Fruit fly (Drosophila melanogaster) whole organism, embryonic: Measurements from ENCODE around the gene nuf.

Source experiments
- Asciz ChIP-seq: fragments of 200-800 bp; sonication (Bioruptor generic); optimal IDR thresholded peaks from 2 replicates; lab custom pipeline; 2017; ENCODE audit warnings: missing biosample characterization, mild to moderate bottlenecking, missing genetic modification characterization, missing genetic modification reagents
- CG10209 ChIP-seq: fragments of 200-800 bp; sonication (Bioruptor generic); optimal IDR thresholded peaks from 3 replicates; lab custom pipeline; 2017; ENCODE audit warnings: missing biosample characterization, mild to moderate bottlenecking, missing genetic modification characterization, missing genetic modification reagents
- CG10431 ChIP-seq: fragments of 200-800 bp; sonication (Bioruptor generic); optimal IDR thresholded peaks from 3 replicates; lab custom pipeline; 2018; ENCODE audit warnings: missing biosample characterization, mild to moderate bottlenecking, missing genetic modification characterization
- CG11247 ChIP-seq: fragments of 200-800 bp; sonication (Bioruptor generic); IDR thresholded peaks from 2 replicates; pipeline ENCODE4 v1.3.6; 2022; ENCODE audit warnings: missing biosample characterization, missing genetic modification characterization
- CG11560 ChIP-seq: fragments of 200-800 bp; sonication (Bioruptor generic); IDR thresholded peaks from 3 replicates; pipeline ENCODE4 v1.3.6; 2022; ENCODE audit warnings: missing biosample characterization, missing genetic modification characterization
- CG12299 ChIP-seq: fragments of 200-800 bp; sonication (Bioruptor generic); optimal IDR thresholded peaks from 2 replicates; lab custom pipeline; 2018; ENCODE audit warnings: missing biosample characterization, mild to moderate bottlenecking, missing genetic modification characterization
- CG12744 ChIP-seq: fragments of 200-800 bp; sonication (Bioruptor generic); optimal IDR thresholded peaks from 2 replicates; lab custom pipeline; 2016; ENCODE audit warnings: missing biosample characterization, missing genetic modification characterization
- CG12942 ChIP-seq: fragments of 200-800 bp; sonication (Bioruptor generic); optimal IDR thresholded peaks from 3 replicates; lab custom pipeline; 2016; ENCODE audit warnings: missing biosample characterization, missing genetic modification characterization
- CG14860 ChIP-seq: fragments of 200-800 bp; sonication (Bioruptor generic); IDR thresholded peaks from 3 replicates; pipeline ENCODE4 v1.3.6; 2022; ENCODE audit warnings: missing biosample characterization, missing genetic modification characterization; ENCODE audit not compliant: partially characterized antibody
- CG15514 ChIP-seq: fragments of 200-800 bp; sonication (Bioruptor generic); optimal IDR thresholded peaks from 3 replicates; lab custom pipeline; 2017; ENCODE audit warnings: missing biosample characterization, missing genetic modification characterization, mild to moderate bottlenecking, moderate library complexity, missing genetic modification reagents
- CG1647 ChIP-seq: fragments of 200-800 bp; sonication (Bioruptor generic); optimal IDR thresholded peaks from 3 replicates; lab custom pipeline; 2016; ENCODE audit warnings: missing biosample characterization, missing genetic modification characterization
- CG17829 ChIP-seq: fragments of 200-800 bp; optimal IDR thresholded peaks from 2 replicates; lab custom pipeline; 2019; ENCODE audit warnings: missing biosample characterization, mild to moderate bottlenecking, missing genetic modification characterization, moderate library complexity
- CG2199 ChIP-seq: fragments of 200-800 bp; sonication (Bioruptor generic); IDR thresholded peaks from 3 replicates; pipeline ENCODE4 v1.3.6; 2022; ENCODE audit warnings: missing biosample characterization, missing genetic modification characterization
- CG31441 ChIP-seq: fragments of 200-800 bp; sonication (Bioruptor generic); IDR thresholded peaks from 2 replicates; pipeline ENCODE4 v1.3.6; 2022; ENCODE audit warnings: missing biosample characterization, missing genetic modification characterization
- CG3838 ChIP-seq: fragments of 200-800 bp; sonication (Bioruptor generic); optimal IDR thresholded peaks from 3 replicates; lab custom pipeline; 2016; ENCODE audit warnings: missing biosample characterization, missing genetic modification characterization
- CG4328 ChIP-seq: fragments of 200-800 bp; sonication (Bioruptor generic); optimal IDR thresholded peaks from 3 replicates; lab custom pipeline; 2017; ENCODE audit warnings: missing biosample characterization, missing genetic modification reagents, missing genetic modification characterization
- CG4617 ChIP-seq: fragments of 200-800 bp; sonication (Bioruptor generic); optimal IDR thresholded peaks from 3 replicates; lab custom pipeline; 2016; ENCODE audit warnings: missing biosample characterization, missing genetic modification characterization, borderline replicate concordance
- CG4730 ChIP-seq: fragments of 200-800 bp; sonication (Bioruptor generic); IDR thresholded peaks from 2 replicates; pipeline ENCODE4 v1.3.6; 2022; ENCODE audit warnings: missing biosample characterization, missing genetic modification characterization
- CG4820 ChIP-seq: fragments of 200-800 bp; sonication (Bioruptor generic); optimal IDR thresholded peaks from 3 replicates; lab custom pipeline; 2016; ENCODE audit warnings: missing biosample characterization, missing genetic modification characterization
- CHES-1-like ChIP-seq: fragments of 200-800 bp; sonication (Bioruptor generic); optimal IDR thresholded peaks from 2 replicates; lab custom pipeline; 2016; ENCODE audit warnings: missing biosample characterization, missing genetic modification characterization
- Deaf1 ChIP-seq: fragments of 200-800 bp; optimal IDR thresholded peaks from 3 replicates; lab custom pipeline; 2019; ENCODE audit warnings: missing biosample characterization, mild to moderate bottlenecking, missing genetic modification characterization, moderate library complexity
- Dip3 ChIP-seq: fragments of 200-800 bp; sonication (Bioruptor generic); optimal IDR thresholded peaks from 3 replicates; lab custom pipeline; 2016; ENCODE audit warnings: missing biosample characterization, missing genetic modification characterization
- Dref ChIP-seq: fragments of 200-800 bp; sonication (Bioruptor generic); IDR thresholded peaks from 2 replicates; pipeline ENCODE4 v1.3.6; 2022; ENCODE audit warnings: missing biosample characterization, missing genetic modification characterization
- Fer2 ChIP-seq: fragments of 200-800 bp; sonication (Bioruptor generic); optimal IDR thresholded peaks from 2 replicates; lab custom pipeline; 2018; ENCODE audit warnings: missing biosample characterization, mild to moderate bottlenecking, missing genetic modification characterization, moderate library complexity
- Hr3 ChIP-seq: fragments of 200-800 bp; sonication (Bioruptor generic); optimal IDR thresholded peaks from 3 replicates; lab custom pipeline; 2016; ENCODE audit warnings: missing biosample characterization, missing genetic modification characterization
- NC2β ChIP-seq: fragments of 200-800 bp; sonication (Bioruptor generic); optimal IDR thresholded peaks from 2 replicates; lab custom pipeline; 2016; ENCODE audit warnings: missing biosample characterization, missing genetic modification characterization
- PHDP ChIP-seq: fragments of 200-800 bp; sonication (Bioruptor generic); optimal IDR thresholded peaks from 3 replicates; lab custom pipeline; 2018; ENCODE audit warnings: missing biosample characterization, mild to moderate bottlenecking, missing genetic modification characterization, moderate library complexity
- Ptx1 ChIP-seq: fragments of 200-800 bp; sonication (Bioruptor generic); IDR thresholded peaks from 2 replicates; pipeline ENCODE4 v1.3.6; 2022; ENCODE audit warnings: missing biosample characterization, missing genetic modification characterization
- Taf1 ChIP-seq: fragments of 200-800 bp; sonication (Bioruptor generic); IDR thresholded peaks from 2 replicates; pipeline ENCODE4 v1.3.6; 2022; ENCODE audit warnings: missing biosample characterization, missing genetic modification characterization
- ab ChIP-seq: fragments of 200-800 bp; sonication (Bioruptor generic); optimal IDR thresholded peaks from 2 replicates; lab custom pipeline; 2016; ENCODE audit warnings: missing biosample characterization, missing genetic modification characterization
- ap ChIP-seq: fragments of 200-800 bp; sonication (Bioruptor generic); IDR thresholded peaks from 2 replicates; pipeline ENCODE4 v1.3.6; 2022; ENCODE audit warnings: missing biosample characterization, missing genetic modification characterization
- ato ChIP-seq: fragments of 200-800 bp; sonication (Bioruptor generic); IDR thresholded peaks from 2 replicates; pipeline ENCODE4 v1.3.6; 2022; ENCODE audit warnings: missing biosample characterization, missing genetic modification characterization; ENCODE audit not compliant: partially characterized antibody
- az2 ChIP-seq: fragments of 200-800 bp; sonication (Bioruptor generic); optimal IDR thresholded peaks from 3 replicates; lab custom pipeline; 2016; ENCODE audit warnings: missing biosample characterization, missing genetic modification characterization
- bcd ChIP-seq: fragments of 200-800 bp; sonication (Bioruptor generic); optimal IDR thresholded peaks from 2 replicates; lab custom pipeline; 2017; ENCODE audit warnings: missing biosample characterization, mild to moderate bottlenecking, missing genetic modification characterization
- bsh ChIP-seq, 2 experiments: fragments of 200-800 bp; sonication (Bioruptor generic); optimal IDR thresholded peaks; 2 replicates each; lab custom pipeline; 2017 to 2018; ENCODE audit warnings: mild to moderate bottlenecking in 2 of 2, missing biosample characterization in 2 of 2, missing genetic modification characterization in 2 of 2, moderate library complexity in 1 of 2
- caup ChIP-seq: fragments of 200-800 bp; sonication (Bioruptor generic); optimal IDR thresholded peaks from 3 replicates; lab custom pipeline; 2017; ENCODE audit warnings: missing biosample characterization, mild to moderate bottlenecking, missing genetic modification characterization, moderate library complexity; ENCODE audit not compliant: severe bottlenecking
- chif ChIP-seq, 2 experiments: fragments of 200-800 bp; sonication (Bioruptor generic); optimal IDR thresholded peaks; 3 replicates each; lab custom pipeline; 2016; ENCODE audit warnings: missing biosample characterization in 2 of 2, missing genetic modification characterization in 2 of 2
- chinmo ChIP-seq: fragments of 200-800 bp; sonication (Bioruptor generic); IDR thresholded peaks from 4 replicates; pipeline ENCODE4 v1.3.6; 2022; ENCODE audit warnings: missing biosample characterization, missing genetic modification characterization; ENCODE audit not compliant: partially characterized antibody
- fd64A ChIP-seq: fragments of 200-800 bp; sonication (Bioruptor generic); optimal IDR thresholded peaks from 3 replicates; lab custom pipeline; 2018; ENCODE audit warnings: missing biosample characterization, mild to moderate bottlenecking, missing genetic modification characterization
- ftz-f1 ChIP-seq: fragments of 200-800 bp; sonication (Bioruptor generic); optimal IDR thresholded peaks from 2 replicates; lab custom pipeline; 2016; ENCODE audit warnings: missing biosample characterization, missing genetic modification characterization
- kay ChIP-seq: fragments of 200-800 bp; sonication (Bioruptor generic); optimal IDR thresholded peaks from 2 replicates; lab custom pipeline; 2016; ENCODE audit warnings: missing biosample characterization, missing genetic modification characterization
- klu ChIP-seq: fragments of 200-800 bp; sonication (Bioruptor generic); IDR thresholded peaks from 2 replicates; pipeline ENCODE4 v1.3.6; 2022; ENCODE audit warnings: missing biosample characterization, missing genetic modification characterization
- maf-S ChIP-seq: fragments of 200-800 bp; sonication (Bioruptor generic); optimal IDR thresholded peaks from 2 replicates; lab custom pipeline; 2016; ENCODE audit warnings: missing biosample characterization, missing genetic modification characterization
- org-1 ChIP-seq: fragments of 200-800 bp; sonication (Bioruptor generic); optimal IDR thresholded peaks from 2 replicates; lab custom pipeline; 2017; ENCODE audit warnings: missing biosample characterization, missing genetic modification characterization
- pho ChIP-seq: fragments of 200-800 bp; sonication (Bioruptor generic); optimal IDR thresholded peaks from 2 replicates; lab custom pipeline; 2016; ENCODE audit warnings: missing biosample characterization, missing genetic modification characterization
- trh ChIP-seq: fragments of 200-800 bp; sonication (Bioruptor generic); optimal IDR thresholded peaks from 2 replicates; lab custom pipeline; 2016; ENCODE audit warnings: missing biosample characterization, missing genetic modification characterization
- ttk ChIP-seq: fragments of 200-800 bp; sonication (Bioruptor generic); IDR thresholded peaks from 2 replicates; pipeline ENCODE4 v2.1.2; 2022; ENCODE audit warnings: missing biosample characterization, missing genetic modification characterization
- z ChIP-seq: fragments of 200-800 bp; sonication (Bioruptor generic); IDR thresholded peaks from 3 replicates; pipeline ENCODE4 v1.3.6; 2022; ENCODE audit warnings: missing biosample characterization, missing genetic modification characterization

Gene nuf

dm6 chr3L:14272109-14273070 is 81.7 kb downstream of the nuf start (continued):
- peak; percentile 52; the same call in 1 of the 2 replicates for TF ChIP-seq CG31441
- TF ChIP-seq chinmo: 0 out of 4 replicates have a peak, but pooled peaks have one; percentile 46
- peak; percentile 1 for TF ChIP-seq pho (GFP tag; lab: Kevin White, UChicago)
- peak; percentile 48 for TF ChIP-seq Asciz
- TF ChIP-seq CG10209 (GFP tag; lab: Kevin White, UChicago): peak; percentile 94
- peak; percentile 33; the same call in 1 of the 3 replicates for TF ChIP-seq CG11560
- TF ChIP-seq NC2β (GFP tag; lab: Kevin White, UChicago): peak; percentile 16
- TF ChIP-seq CG12744 (GFP tag; lab: Kevin White, UChicago): peak; percentile 0
- peak; percentile 55 for TF ChIP-seq CG15514 (GFP tag; lab: Kevin White, UChicago)
- TF ChIP-seq ab (GFP tag; lab: Kevin White, UChicago): no peak
- TF ChIP-seq CG2199 (GFP tag; lab: Robert Waterston, UW): no peak
- peak; percentile 30 for TF ChIP-seq Fer2 (tag; lab: Kevin White, UChicago)
- peak; percentile 11 for TF ChIP-seq Dip3
- TF ChIP-seq CG10431 (GFP tag; lab: Kevin White, UChicago): peak; percentile 79
- TF ChIP-seq org-1 (GFP tag; lab: Kevin White, UChicago): peak; percentile 89
- TF ChIP-seq Dref (GFP tag; lab: Robert Waterston, UW): no peak
- TF ChIP-seq chif (GFP tag; optimal IDR thresholded peaks at IDR 0.05; lab: Kevin White, UChicago): peak in 1 of 2 experiments; percentile 39
- no peak for TF ChIP-seq CHES-1-like (GFP tag; lab: Kevin White, UChicago)
- peak; percentile 67 for TF ChIP-seq CG4328
- TF ChIP-seq CG4820 (GFP tag; lab: Kevin White, UChicago): peak; percentile 89
- TF ChIP-seq CG1647: no peak
- no peak for TF ChIP-seq CG14860 (GFP tag; lab: Robert Waterston, UW)
- TF ChIP-seq CG3838 (GFP tag; lab: Kevin White, UChicago): no peak
- TF ChIP-seq caup (GFP tag; lab: Kevin White, UChicago): peak; percentile 87
- no peak for TF ChIP-seq ftz-f1 (GFP tag; lab: Kevin White, UChicago)
- TF ChIP-seq CG4617 (GFP tag; lab: Kevin White, UChicago): peak; percentile 52
- TF ChIP-seq CG17829 (tag; lab: Kevin White, UChicago): peak; percentile 67
- peak; percentile 91 for TF ChIP-seq az2 (GFP tag; lab: Kevin White, UChicago)
- peak; percentile 60; the same call in 1 of the 2 replicates for TF ChIP-seq CG11247 (GFP tag; lab: Robert Waterston, UW)
- TF ChIP-seq Hr3 (GFP tag; lab: Kevin White, UChicago): peak; percentile 93
- TF ChIP-seq trh: peak; percentile 80
- TF ChIP-seq Deaf1: peak; percentile 77
- TF ChIP-seq bcd (GFP tag; lab: Kevin White, UChicago): peak; percentile 91
- 0 out of 2 replicates have a peak, but pooled peaks have one; percentile 38 for TF ChIP-seq Taf1 (GFP tag; lab: Robert Waterston, UW)
- TF ChIP-seq Ptx1 (GFP tag; lab: Robert Waterston, UW): peak; percentile 85
- TF ChIP-seq maf-S (GFP tag; lab: Kevin White, UChicago): no peak
- no peak for TF ChIP-seq fd64A (GFP tag; lab: Kevin White, UChicago)
- peak; percentile 94 to 98 for TF ChIP-seq bsh (GFP tag; optimal IDR thresholded peaks at IDR 0.05; lab: Kevin White, UChicago)
- TF ChIP-seq klu: peak; percentile 61; the same call in 1 of the 2 replicates
- peak; percentile 74 for TF ChIP-seq CG12299
- TF ChIP-seq CG4730 (GFP tag; lab: Robert Waterston, UW): peak; percentile 53; the same call in 1 of the 2 replicates
- TF ChIP-seq PHDP: peak; percentile 93
- no peak for TF ChIP-seq ato
- peak; percentile 83 for TF ChIP-seq CG12942 (GFP tag; lab: Kevin White, UChicago)
- peak; percentile 72 for TF ChIP-seq kay (GFP tag; lab: Kevin White, UChicago)
- TF ChIP-seq ttk (GFP tag; lab: Robert Waterston, UW): peak; percentile 75
- peak; percentile 60 for TF ChIP-seq ap
- no peak for TF ChIP-seq z
